Worm (Caenorhabditis elegans): ENCODE measurements around the gene D2007.1.

- no peak for TF ChIP-seq ceh-39 (tag; optimal IDR thresholded peaks at IDR 0.05)
- TF ChIP-seq M03D4.4 (tag; optimal IDR thresholded peaks at IDR 0.05): no peak
- TF ChIP-seq sptf-1 (tag; optimal IDR thresholded peaks at IDR 0.05): no peak
- no peak for TF ChIP-seq nhr-12 (tag; optimal IDR thresholded peaks at IDR 0.05)
- no peak for TF ChIP-seq unc-62 (GFP tag; optimal IDR thresholded peaks at IDR 0.05)
- no peak for TF ChIP-seq drap-1 (GFP tag; optimal IDR thresholded peaks at IDR 0.05)
- no peak for TF ChIP-seq flh-1 (GFP tag; optimal IDR thresholded peaks at IDR 0.05)
- no peak for TF ChIP-seq elt-3 (tag; optimal IDR thresholded peaks at IDR 0.05)
- no peak for TF ChIP-seq nhr-237 (tag; optimal IDR thresholded peaks at IDR 0.05)
- no peak for TF ChIP-seq ces-1 (GFP tag; optimal IDR thresholded peaks at IDR 0.05)
- no peak for TF ChIP-seq lin-13 (tag; optimal IDR thresholded peaks at IDR 0.05)
- no peak for TF ChIP-seq pha-4 (tag; optimal IDR thresholded peaks at IDR 0.05)
- no peak for TF ChIP-seq lsy-2 (tag; optimal IDR thresholded peaks at IDR 0.05)
These were observed 6.0 kb downstream of the D2007.1 start, which contains the start of gene inpp-5K for ce11 chrIII:8161238-8161637.
